Worm (Caenorhabditis elegans) whole organism, L4/young adult: ENCODE results near the gene romo-1.

Experiments used
- W03F9.2 ChIP-seq: fragments of 150-350 bp; optimal IDR thresholded peaks from 2 replicates; lab custom pipeline; 2014; ENCODE audit warnings: missing biosample characterization, missing genetic modification characterization
- dao-5 ChIP-seq: sonication (generic microtip); optimal IDR thresholded peaks from 2 replicates; lab custom pipeline; 2016; ENCODE audit warnings: missing genotype, missing genetic modification characterization, moderate library complexity, missing compliant biosample characterization
- him-1 ChIP-seq: sonication (generic microtip); optimal IDR thresholded peaks from 2 replicates; lab custom pipeline; 2016; ENCODE audit warnings: missing genotype, missing genetic modification reagents, missing genetic modification characterization, missing compliant biosample characterization

ce11 chrII:13195163-13195562 lies 42.5 kb downstream of the romo-1 start, which contains the start of gene lec-1:
- TF ChIP-seq dao-5 (tag; lab: Kevin White, UChicago), result no peak
- no peak for TF ChIP-seq him-1
- TF ChIP-seq W03F9.2, result no peak
